Fruit fly (Drosophila melanogaster): ENCODE results near the gene CG7953.

dm6 chr2L:13811323-13811722, 36.4 kb upstream of the CG7953 start, which contains the start of the genes Adat1 and CG16865:
- TF ChIP-seq psq (optimal IDR thresholded peaks at IDR 0.05), result no peak
- no peak for TF ChIP-seq h (optimal IDR thresholded peaks at IDR 0.05)
- no peak for TF ChIP-seq ttk (optimal IDR thresholded peaks at IDR 0.05)
- TF ChIP-seq insv (optimal IDR thresholded peaks at IDR 0.05), result no peak
- TF ChIP-seq Sin3A (optimal IDR thresholded peaks at IDR 0.05), result no peak
- TF ChIP-seq Myc (optimal IDR thresholded peaks at IDR 0.05), result no peak
